Fruit fly (Drosophila melanogaster) whole organism, embryonic: ENCODE results near the gene RabX6.

Experiments
- CG10366 ChIP-seq: fragments of 200-800 bp; sonication (Bioruptor generic); IDR thresholded peaks from 2 replicates; pipeline ENCODE4 v1.3.6; 2022; ENCODE audit warnings: missing biosample characterization, missing genetic modification characterization
- CG10654 ChIP-seq: fragments of 200-800 bp; sonication (Bioruptor generic); optimal IDR thresholded peaks from 2 replicates; lab custom pipeline; 2016; ENCODE audit warnings: missing biosample characterization, missing genetic modification characterization
- CG10959 ChIP-seq: fragments of 200-800 bp; sonication (Bioruptor generic); IDR thresholded peaks from 2 replicates; pipeline ENCODE4 v1.3.6; 2022; ENCODE audit warnings: missing biosample characterization, missing genetic modification characterization
- CG12155 ChIP-seq: fragments of 200-800 bp; sonication (Bioruptor generic); optimal IDR thresholded peaks from 3 replicates; lab custom pipeline; 2016; ENCODE audit warnings: missing biosample characterization, missing genetic modification characterization
- CG12391 ChIP-seq: fragments of 200-800 bp; sonication (Bioruptor generic); optimal IDR thresholded peaks from 3 replicates; lab custom pipeline; 2018; ENCODE audit warnings: missing biosample characterization, mild to moderate bottlenecking, missing genetic modification characterization, moderate library complexity
- CG13775 ChIP-seq: fragments of 200-800 bp; sonication (Bioruptor generic); optimal IDR thresholded peaks from 3 replicates; lab custom pipeline; 2017; ENCODE audit warnings: missing biosample characterization, mild to moderate bottlenecking, missing genetic modification characterization
- CG1603 ChIP-seq: fragments of 200-800 bp; sonication (Bioruptor generic); optimal IDR thresholded peaks from 2 replicates; lab custom pipeline; 2019; ENCODE audit warnings: missing biosample characterization, mild to moderate bottlenecking, missing genetic modification characterization, moderate library complexity
- CG17361 ChIP-seq: fragments of 200-800 bp; sonication (Bioruptor generic); IDR thresholded peaks from 3 replicates; pipeline ENCODE4 v1.3.6; 2022; ENCODE audit warnings: missing biosample characterization, missing genetic modification characterization
- CG17385 ChIP-seq: fragments of 200-800 bp; sonication (Bioruptor generic); optimal IDR thresholded peaks from 3 replicates; lab custom pipeline; 2018; ENCODE audit warnings: missing biosample characterization, mild to moderate bottlenecking, missing genetic modification characterization
- CG17912 ChIP-seq: fragments of 200-800 bp; sonication (Bioruptor generic); optimal IDR thresholded peaks from 2 replicates; lab custom pipeline; 2018; ENCODE audit warnings: missing biosample characterization, mild to moderate bottlenecking, missing genetic modification characterization
- CG18764 ChIP-seq: fragments of 200-800 bp; sonication (Bioruptor generic); optimal IDR thresholded peaks from 3 replicates; lab custom pipeline; 2016; ENCODE audit warnings: missing biosample characterization, missing genetic modification characterization
- CG2202 ChIP-seq: fragments of 200-800 bp; sonication (Bioruptor generic); optimal IDR thresholded peaks from 2 replicates; lab custom pipeline; 2018; ENCODE audit warnings: missing biosample characterization, mild to moderate bottlenecking, missing genetic modification characterization
- CG2678 ChIP-seq: fragments of 200-800 bp; sonication (Bioruptor generic); optimal IDR thresholded peaks from 3 replicates; lab custom pipeline; 2019; ENCODE audit warnings: missing biosample characterization, mild to moderate bottlenecking, missing genetic modification characterization, moderate library complexity
- CG31441 ChIP-seq: fragments of 200-800 bp; sonication (Bioruptor generic); IDR thresholded peaks from 2 replicates; pipeline ENCODE4 v1.3.6; 2022; ENCODE audit warnings: missing biosample characterization, missing genetic modification characterization
- CG34376 ChIP-seq: fragments of 200-800 bp; sonication (Bioruptor generic); optimal IDR thresholded peaks from 2 replicates; lab custom pipeline; 2018; ENCODE audit warnings: missing biosample characterization, mild to moderate bottlenecking, missing genetic modification characterization
- CG3726 ChIP-seq: fragments of 200-800 bp; sonication (Bioruptor generic); IDR thresholded peaks from 3 replicates; pipeline ENCODE4, ENCODE4 v1.3.6; 2022; ENCODE audit warnings: missing biosample characterization, missing genetic modification characterization
- CG5953 ChIP-seq: fragments of 200-800 bp; sonication (Bioruptor generic); IDR thresholded peaks from 2 replicates; pipeline ENCODE4 v1.3.6; 2022; ENCODE audit warnings: missing biosample characterization, missing genetic modification characterization
- CG7987 ChIP-seq: fragments of 200-800 bp; sonication (Bioruptor generic); optimal IDR thresholded peaks from 2 replicates; lab custom pipeline; 2018; ENCODE audit warnings: missing biosample characterization, mild to moderate bottlenecking, missing genetic modification characterization, moderate library complexity
- CG8089 ChIP-seq: fragments of 200-800 bp; sonication (Bioruptor generic); optimal IDR thresholded peaks from 3 replicates; lab custom pipeline; 2016; ENCODE audit warnings: missing biosample characterization, missing genetic modification characterization
- CG8281 ChIP-seq: fragments of 200-800 bp; sonication (Bioruptor generic); optimal IDR thresholded peaks from 2 replicates; lab custom pipeline; 2018; ENCODE audit warnings: missing biosample characterization, mild to moderate bottlenecking, missing genetic modification characterization, moderate library complexity
- CG9437 ChIP-seq: fragments of 200-800 bp; sonication (Bioruptor generic); optimal IDR thresholded peaks from 2 replicates; lab custom pipeline; 2018; ENCODE audit warnings: missing biosample characterization, mild to moderate bottlenecking, missing genetic modification characterization
- CG9876 ChIP-seq: fragments of 200-800 bp; sonication (Bioruptor generic); optimal IDR thresholded peaks from 2 replicates; lab custom pipeline; 2016; ENCODE audit warnings: missing biosample characterization, missing genetic modification characterization
- D19A ChIP-seq: fragments of 200-800 bp; optimal IDR thresholded peaks from 3 replicates; lab custom pipeline; 2019; ENCODE audit warnings: missing biosample characterization, mild to moderate bottlenecking, missing genetic modification characterization, moderate library complexity
- Dll ChIP-seq: fragments of 200-800 bp; sonication (Bioruptor generic); IDR thresholded peaks from 4 replicates; pipeline ENCODE4 v1.3.6; 2022; ENCODE audit warnings: missing biosample characterization, missing genetic modification characterization; ENCODE audit not compliant: partially characterized antibody
- Ets97D ChIP-seq: fragments of 200-800 bp; sonication (Bioruptor generic); optimal IDR thresholded peaks from 3 replicates; lab custom pipeline; 2016; ENCODE audit warnings: missing biosample characterization, missing genetic modification characterization
- HHEX ChIP-seq: fragments of 200-800 bp; sonication (Bioruptor generic); optimal IDR thresholded peaks from 3 replicates; lab custom pipeline; 2017; ENCODE audit warnings: missing biosample characterization, mild to moderate bottlenecking, missing genetic modification characterization, missing genetic modification reagents
- Hand ChIP-seq: fragments of 200-800 bp; sonication (Bioruptor generic); optimal IDR thresholded peaks from 2 replicates; lab custom pipeline; 2017; ENCODE audit warnings: mild to moderate bottlenecking, missing biosample characterization, missing genetic modification reagents, missing genetic modification characterization
- Hmx ChIP-seq: fragments of 200-800 bp; sonication (Bioruptor generic); optimal IDR thresholded peaks from 2 replicates; lab custom pipeline; 2016; ENCODE audit warnings: missing biosample characterization, missing genetic modification characterization
- Hr3 ChIP-seq: fragments of 200-800 bp; sonication (Bioruptor generic); optimal IDR thresholded peaks from 3 replicates; lab custom pipeline; 2016; ENCODE audit warnings: missing biosample characterization, missing genetic modification characterization
- Kr ChIP-seq: fragments of 200-800 bp; sonication (Bioruptor generic); optimal IDR thresholded peaks from 2 replicates; lab custom pipeline; 2017; ENCODE audit warnings: missing biosample characterization, mild to moderate bottlenecking, missing genetic modification characterization
- MBD-R2 ChIP-seq: fragments of 200-800 bp; sonication (Bioruptor generic); IDR thresholded peaks from 2 replicates; pipeline ENCODE4 v1.3.6; 2022; ENCODE audit warnings: missing biosample characterization, missing genetic modification characterization
- Max ChIP-seq: fragments of 200-800 bp; sonication (Bioruptor generic); optimal IDR thresholded peaks from 2 replicates; lab custom pipeline; 2016; ENCODE audit warnings: missing biosample characterization, mild to moderate bottlenecking, missing genetic modification characterization
- Mrtf ChIP-seq: fragments of 200-800 bp; sonication (Bioruptor generic); IDR thresholded peaks from 3 replicates; pipeline ENCODE4 v1.3.6; 2022; ENCODE audit warnings: missing biosample characterization, missing genetic modification characterization
- PHDP ChIP-seq: fragments of 200-800 bp; sonication (Bioruptor generic); optimal IDR thresholded peaks from 3 replicates; lab custom pipeline; 2018; ENCODE audit warnings: missing biosample characterization, mild to moderate bottlenecking, missing genetic modification characterization, moderate library complexity
- YL-1 ChIP-seq: fragments of 200-800 bp; sonication (Bioruptor generic); optimal IDR thresholded peaks from 3 replicates; lab custom pipeline; 2017; ENCODE audit warnings: missing biosample characterization, mild to moderate bottlenecking, missing genetic modification characterization
- ap ChIP-seq: fragments of 200-800 bp; sonication (Bioruptor generic); IDR thresholded peaks from 2 replicates; pipeline ENCODE4 v1.3.6; 2022; ENCODE audit warnings: missing biosample characterization, missing genetic modification characterization
- cad ChIP-seq: fragments of >200 bp; optimal IDR thresholded peaks from 2 replicates; lab custom pipeline; 2017; ENCODE audit warnings: missing biosample characterization, missing genetic modification characterization
- chinmo ChIP-seq: fragments of 200-800 bp; sonication (Bioruptor generic); IDR thresholded peaks from 4 replicates; pipeline ENCODE4 v1.3.6; 2022; ENCODE audit warnings: missing biosample characterization, missing genetic modification characterization; ENCODE audit not compliant: partially characterized antibody
- crc ChIP-seq: fragments of 200-800 bp; sonication (Bioruptor generic); optimal IDR thresholded peaks from 2 replicates; lab custom pipeline; 2016; ENCODE audit warnings: missing biosample characterization, missing genetic modification characterization
- dati ChIP-seq: fragments of 200-800 bp; sonication (Bioruptor generic); IDR thresholded peaks from 2 replicates; pipeline ENCODE4 v1.3.6; 2022; ENCODE audit warnings: missing biosample characterization, missing genetic modification characterization
- fru ChIP-seq: fragments of >200 bp; optimal IDR thresholded peaks from 2 replicates; lab custom pipeline; 2017
- lab ChIP-seq: fragments of 200-800 bp; sonication (Bioruptor generic); optimal IDR thresholded peaks from 3 replicates; lab custom pipeline; 2017; ENCODE audit warnings: missing biosample characterization, missing genetic modification characterization, mild to moderate bottlenecking, moderate library complexity, missing genetic modification reagents
- mam ChIP-seq: fragments of 200-800 bp; sonication (Bioruptor generic); optimal IDR thresholded peaks from 3 replicates; lab custom pipeline; 2016; ENCODE audit warnings: missing biosample characterization, missing genetic modification characterization
- pb ChIP-seq: fragments of 200-800 bp; sonication (Bioruptor generic); optimal IDR thresholded peaks from 3 replicates; lab custom pipeline; 2016; ENCODE audit warnings: missing biosample characterization, missing genetic modification characterization
- sens ChIP-seq: fragments of 200-800 bp; sonication (Bioruptor generic); peaks from one replicate; lab custom pipeline; 2016; ENCODE audit warnings: missing biosample characterization, missing genetic modification characterization
- sim ChIP-seq: fragments of 200-800 bp; sonication (Bioruptor generic); IDR thresholded peaks from 2 replicates; pipeline ENCODE4 v1.3.6; 2022; ENCODE audit warnings: missing biosample characterization, missing genetic modification characterization
- sqz ChIP-seq: fragments of 200-800 bp; sonication (Bioruptor generic); optimal IDR thresholded peaks from 3 replicates; lab custom pipeline; 2018; ENCODE audit warnings: missing biosample characterization, mild to moderate bottlenecking, missing genetic modification characterization
- sr ChIP-seq: fragments of 200-800 bp; sonication (Bioruptor generic); IDR thresholded peaks from 3 replicates; pipeline ENCODE4 v1.3.6; 2022; ENCODE audit warnings: missing biosample characterization, missing genetic modification characterization
- tgo ChIP-seq: fragments of 200-800 bp; sonication (Bioruptor generic); IDR thresholded peaks from 3 replicates; pipeline ENCODE4 v1.3.6; 2022; ENCODE audit warnings: missing biosample characterization, missing genetic modification characterization
- tin ChIP-seq: fragments of 200-800 bp; sonication (Bioruptor generic); optimal IDR thresholded peaks from 3 replicates; lab custom pipeline; 2016; ENCODE audit warnings: missing biosample characterization, missing genetic modification characterization
- tup ChIP-seq: fragments of 200-800 bp; sonication (Bioruptor generic); optimal IDR thresholded peaks from 2 replicates; lab custom pipeline; 2016; ENCODE audit warnings: missing biosample characterization, mild to moderate bottlenecking, missing genetic modification characterization, moderate library complexity
- unc-4 ChIP-seq: fragments of 200-800 bp; sonication (Bioruptor generic); IDR thresholded peaks from 2 replicates; pipeline ENCODE4 v1.3.6; 2022; ENCODE audit warnings: missing biosample characterization, missing genetic modification characterization; ENCODE audit not compliant: partially characterized antibody

The RabX6 gene

dm6 chr3L:654019-654418, 36.3 kb upstream of the RabX6 start, which contains the start of the genes MED30 and Rev1 (continued):
- TF ChIP-seq CG8089 (GFP tag; lab: Kevin White, UChicago) (peak; percentile 87), Max (GFP tag; lab: Kevin White, UChicago) (peak; percentile 95), CG10654 (GFP tag; lab: Kevin White, UChicago) (peak; percentile 95), CG2202 (tag; lab: Kevin White, UChicago) (peak; percentile 82), D19A (tag; lab: Kevin White, UChicago) (peak; percentile 79), lab (GFP tag; lab: Kevin White, UChicago) (peak; percentile 97), CG9437 (peak; percentile 77), CG31441 (GFP tag; lab: Robert Waterston, UW) (peak; percentile 93), tup (GFP tag; lab: Kevin White, UChicago) (peak; percentile 93), pb (GFP tag; lab: Kevin White, UChicago) (peak; percentile 89), CG13775 (GFP tag; lab: Kevin White, UChicago) (peak; percentile 89), tgo (GFP tag; lab: Robert Waterston, UW) (peak; percentile 89), CG1603 (tag; lab: Kevin White, UChicago) (peak; percentile 92), CG12391 (peak; percentile 95), Mrtf (GFP tag; lab: Robert Waterston, UW) (peak; percentile 87), tin (peak; percentile 95), Kr (GFP tag; lab: Kevin White, UChicago) (no peak), fru (lab: Kevin White, UChicago) (no peak), YL-1 (GFP tag; lab: Kevin White, UChicago) (peak; percentile 88), sim (GFP tag; lab: Robert Waterston, UW) (peak; percentile 72), CG17385 (GFP tag; lab: Kevin White, UChicago) (peak; percentile 88), PHDP (tag; lab: Kevin White, UChicago) (peak; percentile 95), CG10959 (peak; percentile 61), MBD-R2 (GFP tag; lab: Robert Waterston, UW) (peak; percentile 96), ap (GFP tag; lab: Robert Waterston, UW) (peak; percentile 78), CG7987 (GFP tag; lab: Kevin White, UChicago) (peak; percentile 90), unc-4 (GFP tag; lab: Robert Waterston, UW) (peak; percentile 60), mam (GFP tag; lab: Kevin White, UChicago) (peak; percentile 98), CG5953 (peak; percentile 79), Dll (GFP tag; lab: Robert Waterston, UW) (peak; percentile 67), CG17361 (peak; percentile 93), CG3726 (GFP tag; lab: Robert Waterston, UW) (0 out of 3 replicates have a peak, but pooled peaks have one; percentile 42), CG17912 (GFP tag; lab: Kevin White, UChicago) (peak; percentile 63), Hand (GFP tag; lab: Kevin White, UChicago) (peak; percentile 78), CG9876 (GFP tag; lab: Kevin White, UChicago) (peak; percentile 94), CG2678 (tag; lab: Kevin White, UChicago) (peak; percentile 93), sens (GFP tag; lab: Kevin White, UChicago) (peak; percentile 99), CG10366 (peak; percentile 89), CG8281 (tag; lab: Kevin White, UChicago) (peak; percentile 71), sr (GFP tag; lab: Robert Waterston, UW) (peak; percentile 67), chinmo (GFP tag; lab: Robert Waterston, UW) (0 out of 4 replicates have a peak, but pooled peaks have one; percentile 53), Hr3 (GFP tag; lab: Kevin White, UChicago) (peak; percentile 92), sqz (GFP tag; lab: Kevin White, UChicago) (peak; percentile 74), CG12155 (GFP tag; lab: Kevin White, UChicago) (peak; percentile 94), crc (GFP tag; lab: Kevin White, UChicago) (peak; percentile 96), CG18764 (GFP tag; lab: Kevin White, UChicago) (peak; percentile 88), HHEX (peak; percentile 90), dati (GFP tag; lab: Robert Waterston, UW) (peak; percentile 72; the same call in 1 of the 2 replicates), CG34376 (peak; percentile 91), Ets97D (GFP tag; lab: Kevin White, UChicago) (peak; percentile 93), cad (GFP tag; lab: Kevin White, UChicago) (no peak), Hmx (peak; percentile 90)
